Worm (Caenorhabditis elegans) whole organism, young adult: ENCODE results near the gene zfp-1.

Experiments used
- C17E4.6 ChIP-seq: fragments of 200-800 bp; sonication (Bioruptor generic); IDR thresholded peaks from 2 replicates; pipeline ENCODE4 v1.3.6; 2022; ENCODE audit warnings: missing genetic modification reagents, missing genetic modification characterization, missing compliant biosample characterization
- D2030.7 ChIP-seq: fragments of 200-800 bp; sonication (Bioruptor generic); IDR thresholded peaks from 2 replicates; pipeline ENCODE4 v1.3.6; 2022; ENCODE audit warnings: missing genetic modification reagents, missing genetic modification characterization, missing compliant biosample characterization
- F10E7.11 ChIP-seq: sonication (generic microtip); optimal IDR thresholded peaks from 2 replicates; lab custom pipeline; 2017; ENCODE audit warnings: mild to moderate bottlenecking, missing genetic modification characterization, moderate library complexity, missing compliant biosample characterization
- F22D6.2 ChIP-seq: sonication (generic microtip); optimal IDR thresholded peaks from 2 replicates; lab custom pipeline; 2016; ENCODE audit warnings: mild to moderate bottlenecking, missing genetic modification characterization, missing compliant biosample characterization
- F39B2.1 ChIP-seq: fragments of 200-800 bp; sonication (Bioruptor generic); IDR thresholded peaks from 2 replicates; pipeline ENCODE4 v1.3.6; 2022; ENCODE audit warnings: missing genetic modification reagents, missing genetic modification characterization, missing compliant biosample characterization
- F49E8.2 ChIP-seq: sonication (generic microtip); optimal IDR thresholded peaks from 3 replicates; lab custom pipeline; 2017; ENCODE audit warnings: missing genetic modification characterization, mild to moderate bottlenecking, missing compliant biosample characterization, antibody characterized with exemption, moderate library complexity; ENCODE audit not compliant: insufficient read depth
- K11D2.4 ChIP-seq: fragments of 200-800 bp; sonication (Bioruptor generic); IDR thresholded peaks from 2 replicates; pipeline ENCODE4 v1.3.6; 2022; ENCODE audit warnings: missing genetic modification reagents, missing genetic modification characterization, missing compliant biosample characterization
- Y53G8AR.9 ChIP-seq: fragments of 200-800 bp; sonication (Bioruptor generic); conservative IDR thresholded peaks from 2 replicates; pipeline ENCODE4 v1.3.6; 2022; ENCODE audit warnings: missing genetic modification reagents, missing genetic modification characterization, missing compliant biosample characterization
- Y67H2A.10 ChIP-seq: fragments of 200-800 bp; sonication (Bioruptor generic); conservative IDR thresholded peaks from 2 replicates; pipeline ENCODE4 v1.3.6; 2022; ENCODE audit warnings: missing genetic modification reagents, missing genetic modification characterization, missing compliant biosample characterization
- akir-1 ChIP-seq: fragments of 200-800 bp; sonication (Bioruptor generic); optimal IDR thresholded peaks from 2 replicates; lab custom pipeline; 2018; ENCODE audit warnings: mild to moderate bottlenecking, missing genetic modification characterization, moderate library complexity, missing compliant biosample characterization
- atf-7 ChIP-seq: sonication (generic microtip); optimal IDR thresholded peaks from 2 replicates; lab custom pipeline; 2017; ENCODE audit warnings: mild to moderate bottlenecking, missing genetic modification characterization, missing compliant biosample characterization
- attf-3 ChIP-seq: fragments of 200-800 bp; sonication (Bioruptor generic); conservative IDR thresholded peaks from 2 replicates; pipeline ENCODE4 v1.3.6; 2022; ENCODE audit warnings: missing genetic modification reagents, missing genetic modification characterization, missing compliant biosample characterization
- attf-6 ChIP-seq: fragments of 200-800 bp; sonication (Bioruptor generic); IDR thresholded peaks from 2 replicates; pipeline ENCODE4 v1.3.6; 2022; ENCODE audit warnings: missing genetic modification reagents, missing genetic modification characterization, missing compliant biosample characterization
- bed-1 ChIP-seq: fragments of 200-800 bp; sonication (Bioruptor generic); IDR thresholded peaks from 2 replicates; pipeline ENCODE4 v1.3.6; 2022; ENCODE audit warnings: missing genetic modification reagents, missing genetic modification characterization, missing compliant biosample characterization
- bed-2 ChIP-seq: fragments of 200-800 bp; sonication (Bioruptor generic); IDR thresholded peaks from 2 replicates; pipeline ENCODE4 v1.3.6; 2022; ENCODE audit warnings: missing genetic modification reagents, missing genetic modification characterization, missing compliant biosample characterization
- cebp-2 ChIP-seq: fragments of 200-800 bp; sonication (Bioruptor generic); IDR thresholded peaks from 2 replicates; pipeline ENCODE4 v1.3.6; 2022; ENCODE audit warnings: missing genetic modification characterization, missing compliant biosample characterization
- ceh-27 ChIP-seq: fragments of 200-800 bp; sonication (Bioruptor generic); optimal IDR thresholded peaks from 2 replicates; lab custom pipeline; 2018; ENCODE audit warnings: mild to moderate bottlenecking, missing genetic modification characterization, moderate library complexity, missing compliant biosample characterization
- ceh-58 ChIP-seq: fragments of 200-800 bp; sonication (Bioruptor generic); IDR thresholded peaks from 2 replicates; pipeline ENCODE4 v1.3.6; 2022; ENCODE audit warnings: missing genetic modification characterization, missing compliant biosample characterization
- chd-7 ChIP-seq: sonication (generic microtip); optimal IDR thresholded peaks from 2 replicates; lab custom pipeline; 2016; ENCODE audit warnings: mild to moderate bottlenecking, missing genetic modification characterization, moderate library complexity, missing compliant biosample characterization
- dpl-1 ChIP-seq: fragments of 150-350 bp; optimal IDR thresholded peaks from 2 replicates; lab custom pipeline; 2014; ENCODE audit warnings: missing biosample characterization, missing genetic modification reagents, missing genetic modification characterization
- efl-1 ChIP-seq: fragments of 150-350 bp; optimal IDR thresholded peaks from 2 replicates; lab custom pipeline; 2014; ENCODE audit warnings: missing biosample characterization, missing genetic modification reagents, missing genetic modification characterization
- egl-18 ChIP-seq: fragments of 200-800 bp; sonication (Bioruptor generic); IDR thresholded peaks from 2 replicates; pipeline ENCODE4 v1.3.6; 2022; ENCODE audit warnings: missing genetic modification reagents, missing genetic modification characterization, missing compliant biosample characterization
- egrh-3 ChIP-seq: fragments of 200-800 bp; sonication (Bioruptor generic); IDR thresholded peaks from 2 replicates; pipeline ENCODE4 v1.3.6; 2022; ENCODE audit warnings: missing genetic modification reagents, missing genetic modification characterization, missing compliant biosample characterization
- fkh-3 ChIP-seq: sonication (generic microtip); optimal IDR thresholded peaks from 2 replicates; lab custom pipeline; 2016; ENCODE audit warnings: mild to moderate bottlenecking, missing genetic modification characterization, missing compliant biosample characterization
- hlh-12 ChIP-seq: sonication (generic microtip); optimal IDR thresholded peaks from 2 replicates; lab custom pipeline; 2016; ENCODE audit warnings: missing genetic modification characterization, missing compliant biosample characterization
- hmg-20 ChIP-seq: fragments of 200-800 bp; sonication (Bioruptor generic); IDR thresholded peaks from 2 replicates; pipeline ENCODE4 v1.3.6; 2022; ENCODE audit warnings: missing genetic modification reagents, missing genetic modification characterization, missing compliant biosample characterization
- let-607 ChIP-seq, 2 experiments: fragments of 200-800 bp in 1 of 2; sonication (Bioruptor generic) in 1 of 2; sonication (generic microtip) in 1 of 2; optimal IDR thresholded peaks; 2 replicates each; lab custom pipeline; 2016 to 2018; ENCODE audit warnings: mild to moderate bottlenecking in 2 of 2, missing compliant biosample characterization in 2 of 2, missing genetic modification characterization in 2 of 2, moderate library complexity in 2 of 2, missing genotype in 1 of 2
- lin-40 ChIP-seq: sonication (generic microtip); optimal IDR thresholded peaks from 2 replicates; lab custom pipeline; 2016; ENCODE audit warnings: missing genetic modification characterization, mild to moderate bottlenecking, missing compliant biosample characterization, missing genotype, missing genetic modification reagents
- mel-28 ChIP-seq: sonication (generic microtip); optimal IDR thresholded peaks from 2 replicates; lab custom pipeline; 2016; ENCODE audit warnings: borderline replicate concordance, mild to moderate bottlenecking, missing genetic modification characterization, missing compliant biosample characterization
- nfya-1 ChIP-seq: sonication (generic microtip); optimal IDR thresholded peaks from 2 replicates; lab custom pipeline; 2017; ENCODE audit warnings: antibody characterized with exemption, missing compliant biosample characterization, missing genetic modification characterization, borderline replicate concordance; ENCODE audit not compliant: insufficient read depth
- nhr-179 ChIP-seq: sonication (generic microtip); optimal IDR thresholded peaks from 2 replicates; lab custom pipeline; 2016; ENCODE audit warnings: mild to moderate bottlenecking, missing genetic modification characterization, missing compliant biosample characterization
- nhr-80 ChIP-seq: sonication (generic microtip); optimal IDR thresholded peaks from 2 replicates; lab custom pipeline; 2016; ENCODE audit warnings: missing genetic modification characterization, missing compliant biosample characterization
- pbrm-1 ChIP-seq: fragments of 200-800 bp; sonication (Bioruptor generic); IDR thresholded peaks from 2 replicates; pipeline ENCODE4 v1.3.6; 2022; ENCODE audit warnings: missing genetic modification reagents, missing genetic modification characterization, missing compliant biosample characterization
- pha-4 ChIP-seq: fragments of 150-350 bp; sonication (generic microtip); optimal IDR thresholded peaks from 2 replicates; lab custom pipeline; 2014; ENCODE audit warnings: missing biosample characterization, missing genetic modification reagents, missing genetic modification characterization
- repo-1 ChIP-seq: sonication (generic microtip); optimal IDR thresholded peaks from 2 replicates; lab custom pipeline; 2017; ENCODE audit warnings: mild to moderate bottlenecking, missing genetic modification characterization, missing compliant biosample characterization
- sea-2 ChIP-seq: fragments of 200-800 bp; sonication (Bioruptor generic); IDR thresholded peaks from 2 replicates; pipeline ENCODE4 v1.3.6; 2022; ENCODE audit warnings: missing genetic modification characterization, missing compliant biosample characterization
- snpc-1.3 ChIP-seq: sonication (generic microtip); optimal IDR thresholded peaks from 2 replicates; lab custom pipeline; 2017; ENCODE audit warnings: missing genetic modification characterization, mild to moderate bottlenecking, missing compliant biosample characterization, antibody characterized with exemption, moderate library complexity, missing genotype, missing genetic modification reagents; ENCODE audit not compliant: insufficient read depth
- xnd-1 ChIP-seq: sonication (generic microtip); optimal IDR thresholded peaks from 2 replicates; lab custom pipeline; 2016; ENCODE audit warnings: missing genotype, missing genetic modification reagents, missing genetic modification characterization, missing compliant biosample characterization
- zfh-2 ChIP-seq: fragments of 200-800 bp; sonication (Bioruptor generic); conservative IDR thresholded peaks from 2 replicates; pipeline ENCODE4 v1.3.6; 2022; ENCODE audit warnings: missing genetic modification reagents, missing genetic modification characterization, missing compliant biosample characterization
- ztf-28 ChIP-seq: fragments of 200-800 bp; sonication (Bioruptor generic); IDR thresholded peaks from 2 replicates; pipeline ENCODE4 v1.3.6; 2022; ENCODE audit warnings: missing genetic modification reagents, missing genetic modification characterization, missing compliant biosample characterization

The zfp-1 gene

ce11 chrIII:8749487-8749886 is 41.8 kb upstream of the zfp-1 start, which contains the start of gene sma-2 (continued):
- no peak for TF ChIP-seq ceh-58 (GFP tag; lab: Robert Waterston, UW)
- no peak for TF ChIP-seq repo-1 (tag; lab: Kevin White, UChicago)

- TF ChIP-seq fkh-3 (tag; lab: Kevin White, UChicago) (no peak), dpl-1 (GFP tag; lab: Kevin White, UChicago) (no peak), ceh-58 (GFP tag; lab: Robert Waterston, UW) (no peak), sea-2 (GFP tag; lab: Robert Waterston, UW) (no peak), zfh-2 (GFP tag; lab: Robert Waterston, UW) (no peak), F39B2.1 (GFP tag; lab: Robert Waterston, UW) (no peak), pbrm-1 (GFP tag; lab: Robert Waterston, UW) (no peak), nhr-179 (tag; lab: Kevin White, UChicago) (no peak), F10E7.11 (tag; lab: Kevin White, UChicago) (no peak), nfya-1 (tag; lab: Kevin White, UChicago) (no peak), K11D2.4 (GFP tag; lab: Robert Waterston, UW) (no peak), bed-1 (no peak), egrh-3 (no peak), Y67H2A.10 (GFP tag; lab: Robert Waterston, UW) (no peak), atf-7 (no peak), mel-28 (tag; lab: Kevin White, UChicago) (no peak), let-607 (tag; optimal IDR thresholded peaks at IDR 0.05; lab: Kevin White, UChicago) (no peak), chd-7 (tag; lab: Kevin White, UChicago) (no peak), akir-1 (GFP tag; lab: Kevin White, UChicago) (no peak), efl-1 (GFP tag; lab: Kevin White, UChicago) (no peak)
These were observed 40.7 kb upstream of the zfp-1 start, which contains the start of gene ugtp-1 for ce11 chrIII:8750606-8751005. Gene ugtp-1 (minus strand): TSS chrIII:8750706.

ce11 chrIII:8754682-8755081 is 36.7 kb upstream of the zfp-1 start, which contains the start of gene tomm-70:
Gene tomm-70 (minus strand): TSS chrIII:8754750.
- TF ChIP-seq lin-40 (tag; lab: Kevin White, UChicago) (no peak), attf-3 (GFP tag; lab: Robert Waterston, UW) (peak; percentile 81)

- no peak for TF ChIP-seq pha-4 (tag; lab: Kevin White, UChicago)
- no peak for TF ChIP-seq bed-2 (GFP tag; lab: Robert Waterston, UW)
- TF ChIP-seq, all 124 proteins: peak for 0
These were observed 30.2 kb upstream of the zfp-1 start, which contains the start of gene aak-1 for ce11 chrIII:8761040-8761654. Gene aak-1 (minus strand): TSS chrIII:8761090.

ce11 chrIII:8762016-8762415 is 29.3 kb upstream of the zfp-1 start:
- TF ChIP-seq Y53G8AR.9, result 0 out of 2 replicates have a peak, but pooled peaks have one; percentile 15
- TF ChIP-seq D2030.7 (GFP tag; lab: Robert Waterston, UW), result no peak
- TF ChIP-seq nhr-80, result peak; percentile 16
- TF ChIP-seq, all 124 proteins: peak for 2

ce11 chrIII:8763111-8763510 is 28.2 kb upstream of the zfp-1 start:
- TF ChIP-seq ztf-28 (no peak), hmg-20 (GFP tag; lab: Robert Waterston, UW) (no peak), C17E4.6 (GFP tag; lab: Robert Waterston, UW) (no peak), hlh-12 (tag; lab: Kevin White, UChicago) (no peak), F22D6.2 (no peak), egl-18 (GFP tag; lab: Robert Waterston, UW) (no peak), attf-6 (no peak), snpc-1.3 (tag; lab: Kevin White, UChicago) (peak; percentile 51), D2030.7 (GFP tag; lab: Robert Waterston, UW) (peak; percentile 23; the same call in 1 of the 2 replicates), F49E8.2 (tag; lab: Kevin White, UChicago) (peak; percentile 3), cebp-2 (GFP tag; lab: Robert Waterston, UW) (no peak), ceh-27 (GFP tag; lab: Kevin White, UChicago) (no peak), xnd-1 (tag; lab: Kevin White, UChicago) (peak; percentile 70)
